Fruit fly (Drosophila melanogaster) whole organism: Measurements from ENCODE around the gene CG17380.

Experiments
- CG8478 ChIP-seq: fragments of >200 bp; optimal IDR thresholded peaks from 2 replicates; lab custom pipeline; 2018; ENCODE audit warnings: inconsistent platforms
- Dll ChIP-seq: fragments of >200 bp; optimal IDR thresholded peaks from 2 replicates; lab custom pipeline; 2017
- EcR ChIP-seq, 2 experiments: fragments of >200 bp; optimal IDR thresholded peaks; 2 replicates each; lab custom pipeline; 2017; ENCODE audit warnings: missing biosample characterization in 2 of 2, missing genetic modification characterization in 2 of 2, missing genetic modification reagents in 2 of 2
- pan ChIP-seq: fragments of >200 bp; optimal IDR thresholded peaks from 2 replicates; lab custom pipeline; 2017
- psq ChIP-seq: fragments of >200 bp; optimal IDR thresholded peaks from 2 replicates; lab custom pipeline; 2017
- usp ChIP-seq: fragments of >200 bp; optimal IDR thresholded peaks from 2 replicates; lab custom pipeline; 2017; ENCODE audit warnings: missing biosample characterization, missing genetic modification characterization, mixed read lengths

DNA sequence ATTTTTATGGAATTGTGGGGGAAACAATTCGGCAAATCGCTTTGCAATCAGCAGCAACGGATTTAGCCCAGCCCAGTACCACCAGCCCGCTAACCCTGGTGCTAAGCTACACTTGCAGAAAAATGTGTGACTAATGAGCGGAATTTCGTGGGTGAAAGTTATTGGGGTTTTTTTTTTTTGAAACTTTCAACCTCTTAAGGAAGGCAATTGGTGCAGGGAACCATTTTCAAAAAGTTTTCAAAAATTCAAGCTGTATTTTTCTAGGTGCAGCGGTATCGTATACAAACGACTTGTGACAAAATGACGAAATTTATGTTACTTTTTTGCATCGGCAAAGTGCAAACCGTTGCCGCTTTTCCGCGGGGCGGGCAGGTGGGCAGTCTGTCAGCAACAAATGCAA, 4.5 kb downstream of the CG17380 start:
- TF ChIP-seq EcR (GFP tag; optimal IDR thresholded peaks at IDR 0.05; lab: Kevin White, UChicago), result no peak
- TF ChIP-seq CG8478 (lab: Kevin White, UChicago), result no peak
- no peak for TF ChIP-seq psq
- TF ChIP-seq Dll, result no peak
- TF ChIP-seq pan (lab: Kevin White, UChicago), result no peak
- no peak for TF ChIP-seq usp (GFP tag; lab: Kevin White, UChicago)
